Fruit fly (Drosophila melanogaster): ENCODE measurements around the gene AMPKalpha.

DNA sequence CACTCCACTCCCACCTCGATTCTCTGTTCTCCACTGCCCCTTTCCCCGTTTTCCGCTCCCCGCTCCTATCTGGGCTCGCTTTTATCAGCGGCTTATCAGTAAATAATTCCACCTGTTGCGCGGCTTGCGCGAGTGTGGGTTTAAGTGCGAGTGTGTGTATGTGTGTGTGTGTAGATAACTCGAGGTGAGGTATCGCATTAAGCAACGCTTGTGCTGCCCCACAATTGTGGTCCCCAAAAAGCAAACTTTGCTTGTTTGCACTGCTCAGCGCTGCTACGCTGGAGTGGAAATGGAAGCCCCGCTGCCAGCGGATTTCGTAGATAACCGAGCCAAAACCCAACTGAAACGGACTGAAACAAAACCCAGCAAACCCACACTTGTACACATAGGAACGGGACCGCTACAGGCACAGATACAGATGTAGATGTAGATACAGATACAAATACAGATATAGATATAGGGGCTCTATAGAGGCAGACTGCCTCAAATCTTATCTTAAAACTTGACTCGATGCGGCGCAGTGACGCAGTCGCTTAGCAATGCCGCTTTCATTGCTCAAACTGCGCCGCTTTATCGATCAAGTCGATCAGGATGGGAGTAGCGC lies 11.9 kb downstream of the AMPKalpha start:
- no peak for TF ChIP-seq CG10631 (GFP tag; optimal IDR thresholded peaks at IDR 0.05)
- no peak for TF ChIP-seq Lpt (GFP tag; optimal IDR thresholded peaks at IDR 0.05)
- no peak for TF ChIP-seq Smox (GFP tag; optimal IDR thresholded peaks at IDR 0.05)
- TF ChIP-seq Hr38 (GFP tag; optimal IDR thresholded peaks at IDR 0.05), result no peak
- no peak for TF ChIP-seq CG15336 (GFP tag; IDR thresholded peaks at IDR 0.05)
- no peak for TF ChIP-seq CG8119 (GFP tag; IDR thresholded peaks at IDR 0.05)

Data from whole organism, prepupa.